Worm (Caenorhabditis elegans): ENCODE measurements around the gene K06H6.2.

DNA sequence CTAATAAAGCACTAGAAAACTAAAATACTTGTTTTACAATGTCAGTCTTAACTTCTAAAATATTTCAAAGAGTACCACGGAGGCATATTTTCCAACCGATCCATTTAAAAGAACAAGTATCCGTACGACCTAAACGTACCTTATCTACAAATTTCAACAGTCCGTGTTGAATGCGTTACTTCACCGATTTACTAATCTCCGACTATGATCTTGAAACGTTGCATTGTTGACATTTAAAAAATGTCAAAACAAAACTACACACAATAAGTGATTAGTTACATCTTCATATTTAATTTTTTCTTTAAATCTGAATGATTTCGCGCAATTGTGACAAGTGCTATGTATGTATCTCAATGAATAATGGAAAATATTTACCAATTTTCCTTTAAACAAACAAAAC, 12.3 kb downstream of the K06H6.2 start:
- TF ChIP-seq nhr-237 (tag; optimal IDR thresholded peaks at IDR 0.05) (no peak), nhr-28 (tag; optimal IDR thresholded peaks at IDR 0.05) (no peak), fkh-10 (GFP tag; optimal IDR thresholded peaks at IDR 0.05) (no peak), ama-1 (optimal IDR thresholded peaks at IDR 0.05) (no peak)

Measured in whole organism, L3 larva.